Comparison of ENCODE assay signal across 1 worm cellular context in genomic region chrII:8138015-8138546, ce11.
TF ChIP-seq lines count a peak whose summit lies in the region.

Gene cdc-48.2 (plus strand): TSS chrII:8138496.

TF ChIP-seq in whole organism, L3 larva, 47 proteins besides CTCF, POLR2A, EP300 and RAD21 (continued from another document):
- TF ChIP-seq lsy-12 (tag; optimal IDR thresholded peaks at IDR 0.05; lab: Kevin White, UChicago) (no peak), fos-1 (tag; optimal IDR thresholded peaks at IDR 0.05; lab: Kevin White, UChicago) (no peak), snpc-4 (tag; optimal IDR thresholded peaks at IDR 0.05; lab: Kevin White, UChicago) (no peak), egl-5 (tag; optimal IDR thresholded peaks at IDR 0.05; lab: Kevin White, UChicago) (no peak), fkh-2 (tag; optimal IDR thresholded peaks at IDR 0.05; lab: Kevin White, UChicago) (no peak), daf-12 (tag; optimal IDR thresholded peaks at IDR 0.05; lab: Kevin White, UChicago) (no peak), hmg-11 (tag; optimal IDR thresholded peaks at IDR 0.05; lab: Kevin White, UChicago) (no peak), pha-4 (tag; optimal IDR thresholded peaks at IDR 0.05; lab: Kevin White, UChicago) (peak; percentile 2), sea-2 (GFP tag; optimal IDR thresholded peaks at IDR 0.05; lab: Kevin White, UChicago) (no peak), nhr-12 (tag; optimal IDR thresholded peaks at IDR 0.05; lab: Kevin White, UChicago) (no peak)
